Worm (Caenorhabditis elegans) whole organism, young adult: ENCODE measurements around the gene igcm-1.

ENCODE experiments used
- F57C9.4 ChIP-seq: sonication (generic microtip); optimal IDR thresholded peaks from 2 replicates; lab custom pipeline; 2017; ENCODE audit warnings: mild to moderate bottlenecking, missing genetic modification characterization, missing compliant biosample characterization
- T07F8.4 ChIP-seq: sonication (generic microtip); optimal IDR thresholded peaks from 2 replicates; lab custom pipeline; 2016; ENCODE audit warnings: mild to moderate bottlenecking, missing genetic modification characterization, moderate library complexity, missing compliant biosample characterization
- Y56A3A.18 ChIP-seq: fragments of 200-800 bp; sonication (Bioruptor generic); IDR thresholded peaks from 2 replicates; pipeline ENCODE4 v1.3.6; 2022; ENCODE audit warnings: missing genetic modification reagents, missing genetic modification characterization, missing compliant biosample characterization
- ama-1 ChIP-seq, 3 experiments: fragments of 150-350 bp in 1 of 3; sonication (generic microtip) in 2 of 3; optimal IDR thresholded peaks; 2 replicates each; lab custom pipeline; 2014 to 2018; ENCODE audit warnings: missing biosample characterization in 2 of 3, missing genetic modification characterization in 2 of 3, missing genetic modification reagents in 2 of 3
- ceh-40 ChIP-seq: fragments of 200-800 bp; sonication (Bioruptor generic); IDR thresholded peaks from 2 replicates; pipeline ENCODE4 v1.3.6; 2022; ENCODE audit warnings: missing genetic modification characterization, missing compliant biosample characterization
- ceh-79 ChIP-seq: sonication (generic microtip); optimal IDR thresholded peaks from 2 replicates; lab custom pipeline; 2017; ENCODE audit warnings: mild to moderate bottlenecking, missing genetic modification characterization, missing compliant biosample characterization
- him-1 ChIP-seq: sonication (generic microtip); optimal IDR thresholded peaks from 2 replicates; lab custom pipeline; 2016; ENCODE audit warnings: missing genotype, missing genetic modification reagents, missing genetic modification characterization, missing compliant biosample characterization
- nhr-27 ChIP-seq: fragments of 200-800 bp; sonication (Bioruptor generic); optimal IDR thresholded peaks from 2 replicates; lab custom pipeline; 2018; ENCODE audit warnings: mild to moderate bottlenecking, missing genetic modification characterization, moderate library complexity, missing compliant biosample characterization
- sea-2 ChIP-seq: fragments of 200-800 bp; sonication (Bioruptor generic); IDR thresholded peaks from 2 replicates; pipeline ENCODE4 v1.3.6; 2022; ENCODE audit warnings: missing genetic modification characterization, missing compliant biosample characterization
- unc-62 ChIP-seq: fragments of 150-350 bp; optimal IDR thresholded peaks from 2 replicates; lab custom pipeline; 2014; ENCODE audit warnings: missing biosample characterization, missing genetic modification reagents, missing genetic modification characterization
- ztf-18 ChIP-seq: sonication (generic microtip); optimal IDR thresholded peaks from 2 replicates; lab custom pipeline; 2016; ENCODE audit warnings: missing genotype, mild to moderate bottlenecking, missing genetic modification characterization, missing compliant biosample characterization

DNA sequence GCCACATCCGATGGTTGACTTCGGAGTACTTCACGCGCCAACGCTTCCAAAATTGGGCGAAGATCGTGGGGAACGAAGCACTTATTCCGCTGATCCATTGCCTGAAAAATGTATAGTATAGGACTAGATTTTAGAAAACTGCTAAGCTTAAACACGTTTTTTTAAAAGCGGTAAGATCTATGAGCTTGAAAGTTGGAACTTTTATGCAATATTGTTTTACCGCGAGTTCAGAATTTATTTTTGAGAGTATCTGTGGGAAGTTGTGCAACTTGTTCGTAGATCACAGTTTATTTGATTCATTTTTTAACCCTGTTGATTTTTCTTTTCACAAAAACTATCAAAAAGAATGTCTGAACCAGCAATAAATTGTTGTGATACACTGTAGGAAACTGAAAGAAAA, 9.9 kb downstream of the igcm-1 start, which contains the start of gene F39H12.3:
- TF ChIP-seq ceh-40 (GFP tag; lab: Robert Waterston, UW) (no peak), ztf-18 (tag; lab: Kevin White, UChicago) (no peak), Y56A3A.18 (GFP tag; lab: Robert Waterston, UW) (no peak), ama-1 (optimal IDR thresholded peaks at IDR 0.05; lab: Kevin White, UChicago) (no peak), ama-1 (GFP tag; optimal IDR thresholded peaks at IDR 0.05; lab: Kevin White, UChicago) (no peak), T07F8.4 (tag; lab: Kevin White, UChicago) (no peak), unc-62 (GFP tag; lab: Kevin White, UChicago) (no peak), him-1 (tag; lab: Kevin White, UChicago) (no peak), ceh-79 (tag; lab: Kevin White, UChicago) (no peak), nhr-27 (no peak), F57C9.4 (tag; lab: Kevin White, UChicago) (no peak), sea-2 (no peak)
